Fruit fly (Drosophila melanogaster): ENCODE data around the gene LManI.

LManI gene

DNA sequence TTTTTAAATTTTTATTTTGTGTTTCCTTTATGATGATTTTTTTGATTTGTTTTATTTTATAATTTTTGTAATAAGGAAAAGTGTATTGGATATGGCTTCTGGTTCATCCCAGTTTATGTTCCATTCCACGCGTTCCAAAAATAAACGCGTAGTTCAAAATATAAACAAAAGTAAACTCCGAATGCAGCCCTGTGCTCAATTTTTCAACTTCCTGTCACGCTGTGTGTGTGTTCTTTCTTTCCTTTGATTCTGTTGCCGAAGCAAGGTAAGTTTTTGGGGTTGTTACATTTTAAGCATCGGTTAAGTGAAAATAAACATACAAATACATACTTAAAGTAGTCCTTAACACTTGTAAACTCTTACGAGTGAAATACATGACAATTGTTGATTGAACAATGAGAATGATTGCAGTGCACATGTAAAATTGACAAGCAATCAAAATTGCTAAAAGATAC, 48.9 kb downstream of the LManI start, which contains the start of the genes Ip259 and RpS27A (continued):
- TF ChIP-seq Hr51 (GFP tag; optimal IDR thresholded peaks at IDR 0.05) (peak in 1 of 2 experiments; percentile 38), tio (GFP tag; optimal IDR thresholded peaks at IDR 0.05) (peak; percentile 71), Dll (GFP tag; IDR thresholded peaks at IDR 0.05; ENCODE audit: partially characterized antibody) (no peak), Sry-δ (GFP tag; optimal IDR thresholded peaks at IDR 0.05) (peak; percentile 50), CG33213 (GFP tag; optimal IDR thresholded peaks at IDR 0.05) (peak; percentile 88), mam (GFP tag; optimal IDR thresholded peaks at IDR 0.05) (peak; percentile 71), phol (tag; optimal IDR thresholded peaks at IDR 0.05) (peak; percentile 85), CG3281 (GFP tag; optimal IDR thresholded peaks at IDR 0.05) (peak; percentile 81), CG12391 (tag; optimal IDR thresholded peaks at IDR 0.05) (peak; percentile 68), CG3995 (GFP tag; optimal IDR thresholded peaks at IDR 0.05) (peak; percentile 60), CG7745 (tag; optimal IDR thresholded peaks at IDR 0.05) (no peak), CG13775 (GFP tag; optimal IDR thresholded peaks at IDR 0.05) (peak; percentile 87), CG12071 (GFP tag; optimal IDR thresholded peaks at IDR 0.05) (no peak), NK7.1 (GFP tag; optimal IDR thresholded peaks at IDR 0.05) (peak; percentile 44), pum (GFP tag; optimal IDR thresholded peaks at IDR 0.05) (peak; percentile 30), CG8765 (GFP tag; IDR thresholded peaks at IDR 0.05) (0 out of 2 replicates have a peak, but pooled peaks have one; percentile 48), jigr1 (GFP tag; IDR thresholded peaks at IDR 0.05) (no peak), CG30403 (GFP tag; optimal IDR thresholded peaks at IDR 0.05) (peak; percentile 56), CG30431 (GFP tag; optimal IDR thresholded peaks at IDR 0.05) (peak; percentile 69), CG8281 (tag; optimal IDR thresholded peaks at IDR 0.05) (peak; percentile 47), D (optimal IDR thresholded peaks at IDR 0.05) (no peak), D (GFP tag; optimal IDR thresholded peaks at IDR 0.05) (peak; percentile 62), Vsx1 (GFP tag; optimal IDR thresholded peaks at IDR 0.05) (peak; percentile 61), zf30C (GFP tag; optimal IDR thresholded peaks at IDR 0.05) (no peak), pho (GFP tag; optimal IDR thresholded peaks at IDR 0.05) (peak; percentile 50), CG2202 (tag; optimal IDR thresholded peaks at IDR 0.05) (peak; percentile 57), nerfin-2 (GFP tag; IDR thresholded peaks at IDR 0.05; ENCODE audit: partially characterized antibody) (no peak), Pdp1 (GFP tag; optimal IDR thresholded peaks at IDR 0.05) (peak; percentile 32 to 46), pita (GFP tag; optimal IDR thresholded peaks at IDR 0.05) (no peak), CG15269 (tag; optimal IDR thresholded peaks at IDR 0.05) (no peak), Hey (tag; optimal IDR thresholded peaks at IDR 0.05) (no peak), CG10267 (tag; optimal IDR thresholded peaks at IDR 0.05) (peak; percentile 60), ken (GFP tag; IDR thresholded peaks at IDR 0.05) (peak; percentile 77), MTF-1 (GFP tag; optimal IDR thresholded peaks at IDR 0.05; ENCODE audit: borderline replicate concordance) (no peak), cg (GFP tag; optimal IDR thresholded peaks at IDR 0.05) (no peak), Spps (tag; optimal IDR thresholded peaks at IDR 0.05) (peak; percentile 21), nmo (GFP tag; optimal IDR thresholded peaks at IDR 0.05) (peak; percentile 81), CG4404 (GFP tag; IDR thresholded peaks at IDR 0.05) (no peak), H15 (GFP tag; IDR thresholded peaks at IDR 0.05) (peak; percentile 71), en (GFP tag; optimal IDR thresholded peaks at IDR 0.05) (peak; percentile 63), CG10959 (GFP tag; IDR thresholded peaks at IDR 0.05) (peak; percentile 41; the same call in 1 of the 2 replicates), Mes4 (GFP tag; optimal IDR thresholded peaks at IDR 0.05) (peak; percentile 87), hkb (optimal IDR thresholded peaks at IDR 0.05) (no peak), hkb (GFP tag; IDR thresholded peaks at IDR 0.05) (peak; percentile 68), CG5245 (GFP tag; optimal IDR thresholded peaks at IDR 0.05) (peak; percentile 7), CG7839 (tag; optimal IDR thresholded peaks at IDR 0.05) (peak; percentile 77), Aef1 (GFP tag; IDR thresholded peaks at IDR 0.05) (peak; percentile 54; the same call in 2 of the 3 replicates), z (GFP tag; IDR thresholded peaks at IDR 0.05) (no peak), dati (GFP tag; IDR thresholded peaks at IDR 0.05) (peak; percentile 58), Atf-2 (GFP tag; optimal IDR thresholded peaks at IDR 0.05) (peak; percentile 47), slou (GFP tag; optimal IDR thresholded peaks at IDR 0.05) (peak; percentile 77)

All from whole organism, embryonic.